Fruit fly (Drosophila melanogaster) whole organism, embryonic: ENCODE data around the gene gb.
A peak's percentile ranks its signal among the peaks of the same experiment; 100 is the strongest.

Experiments
- Atf-2 ChIP-seq: fragments of 200-800 bp; sonication (Bioruptor generic); optimal IDR thresholded peaks from 2 replicates; lab custom pipeline; 2016; ENCODE audit warnings: missing biosample characterization, missing genetic modification characterization
- CG10654 ChIP-seq: fragments of 200-800 bp; sonication (Bioruptor generic); optimal IDR thresholded peaks from 2 replicates; lab custom pipeline; 2016; ENCODE audit warnings: missing biosample characterization, missing genetic modification characterization
- CG12104 ChIP-seq: fragments of 200-800 bp; sonication (Bioruptor generic); optimal IDR thresholded peaks from 3 replicates; lab custom pipeline; 2016; ENCODE audit warnings: missing biosample characterization, missing genetic modification characterization
- CG12236 ChIP-seq: fragments of 200-800 bp; sonication (Bioruptor generic); optimal IDR thresholded peaks from 2 replicates; lab custom pipeline; 2016; ENCODE audit warnings: missing biosample characterization, missing genetic modification characterization
- CG1233 ChIP-seq: fragments of 200-800 bp; sonication (Bioruptor generic); optimal IDR thresholded peaks from 4 replicates; lab custom pipeline; 2018; ENCODE audit warnings: missing biosample characterization, mild to moderate bottlenecking, missing genetic modification characterization
- CG12744 ChIP-seq: fragments of 200-800 bp; sonication (Bioruptor generic); optimal IDR thresholded peaks from 2 replicates; lab custom pipeline; 2016; ENCODE audit warnings: missing biosample characterization, missing genetic modification characterization
- CG15601 ChIP-seq: fragments of 200-800 bp; sonication (Bioruptor generic); optimal IDR thresholded peaks from 3 replicates; lab custom pipeline; 2019; ENCODE audit warnings: missing biosample characterization, mild to moderate bottlenecking, missing genetic modification characterization, moderate library complexity
- CG16779 ChIP-seq: fragments of 200-800 bp; sonication (Bioruptor generic); IDR thresholded peaks from 2 replicates; pipeline ENCODE4 v1.3.6; 2022; ENCODE audit warnings: missing biosample characterization, missing genetic modification characterization
- CG17328 ChIP-seq: fragments of 200-800 bp; sonication (Bioruptor generic); IDR thresholded peaks from 2 replicates; pipeline ENCODE4 v1.3.6; 2022; ENCODE audit warnings: missing biosample characterization, missing genetic modification characterization
- CG30431 ChIP-seq: fragments of 200-800 bp; sonication (Bioruptor generic); optimal IDR thresholded peaks from 2 replicates; lab custom pipeline; 2017; ENCODE audit warnings: missing biosample characterization, missing genetic modification characterization
- CG32532 ChIP-seq: fragments of 200-800 bp; sonication (Bioruptor generic); IDR thresholded peaks from 2 replicates; pipeline ENCODE4 v1.3.6; 2022; ENCODE audit warnings: missing biosample characterization, missing genetic modification characterization
- CG3407 ChIP-seq: fragments of 200-800 bp; sonication (Bioruptor generic); optimal IDR thresholded peaks from 2 replicates; lab custom pipeline; 2018; ENCODE audit warnings: missing biosample characterization, mild to moderate bottlenecking, missing genetic modification characterization
- CG34422 ChIP-seq: fragments of 200-800 bp; sonication (Bioruptor generic); IDR thresholded peaks from 3 replicates; pipeline ENCODE4 v1.3.6; 2022; ENCODE audit warnings: missing biosample characterization, missing genetic modification characterization
- CG3995 ChIP-seq: fragments of 200-800 bp; sonication (Bioruptor generic); optimal IDR thresholded peaks from 3 replicates; lab custom pipeline; 2016; ENCODE audit warnings: missing biosample characterization, missing genetic modification characterization
- CG7928 ChIP-seq: fragments of 200-800 bp; sonication (Bioruptor generic); optimal IDR thresholded peaks from 2 replicates; lab custom pipeline; 2017; ENCODE audit warnings: missing biosample characterization, mild to moderate bottlenecking, missing genetic modification characterization
- CG8924 ChIP-seq: fragments of 200-800 bp; optimal IDR thresholded peaks from 3 replicates; lab custom pipeline; 2019; ENCODE audit warnings: missing biosample characterization, mild to moderate bottlenecking, missing genetic modification characterization, moderate library complexity
- Doc3 ChIP-seq: fragments of 200-800 bp; sonication (Bioruptor generic); IDR thresholded peaks from 3 replicates; pipeline ENCODE4 v1.3.6; 2022; ENCODE audit warnings: missing biosample characterization, missing genetic modification characterization; ENCODE audit not compliant: partially characterized antibody
- Dp ChIP-seq: fragments of 200-800 bp; sonication (Bioruptor generic); optimal IDR thresholded peaks from 2 replicates; lab custom pipeline; 2018; ENCODE audit warnings: missing biosample characterization, mild to moderate bottlenecking, missing genetic modification characterization, moderate library complexity
- GATAe ChIP-seq: fragments of 200-800 bp; sonication (Bioruptor generic); conservative IDR thresholded peaks from 2 replicates; pipeline ENCODE4 v1.3.6; 2022; ENCODE audit warnings: missing biosample characterization, missing genetic modification characterization
- H15 ChIP-seq: fragments of 200-800 bp; sonication (Bioruptor generic); IDR thresholded peaks from 3 replicates; pipeline ENCODE4 v1.3.6; 2022; ENCODE audit warnings: missing biosample characterization, missing genetic modification characterization
- Hr51 ChIP-seq, 2 experiments: fragments of 200-800 bp; sonication (Bioruptor generic); optimal IDR thresholded peaks; 2 replicates in 1 of 2; 3 replicates in 1 of 2; lab custom pipeline; 2016 to 2018; ENCODE audit warnings: missing biosample characterization in 2 of 2, missing genetic modification characterization in 2 of 2, mild to moderate bottlenecking in 1 of 2, moderate library complexity in 1 of 2
- Myb ChIP-seq: fragments of 200-800 bp; sonication (Bioruptor generic); optimal IDR thresholded peaks from 2 replicates; lab custom pipeline; 2016; ENCODE audit warnings: missing biosample characterization, missing genetic modification characterization
- NC2β ChIP-seq: fragments of 200-800 bp; sonication (Bioruptor generic); optimal IDR thresholded peaks from 2 replicates; lab custom pipeline; 2016; ENCODE audit warnings: missing biosample characterization, missing genetic modification characterization
- NFAT ChIP-seq: fragments of 200-800 bp; sonication (Bioruptor generic); IDR thresholded peaks from 2 replicates; pipeline ENCODE4 v1.3.6; 2022; ENCODE audit warnings: missing biosample characterization, missing genetic modification characterization
- Side ChIP-seq: fragments of 200-800 bp; sonication (Bioruptor generic); optimal IDR thresholded peaks from 2 replicates; lab custom pipeline; 2016; ENCODE audit warnings: missing biosample characterization, missing genetic modification characterization
- Spps ChIP-seq: fragments of 200-800 bp; sonication (Bioruptor generic); optimal IDR thresholded peaks from 2 replicates; lab custom pipeline; 2018; ENCODE audit warnings: missing biosample characterization, mild to moderate bottlenecking, missing genetic modification characterization
- abd-A ChIP-seq: fragments of 200-800 bp; sonication (Bioruptor generic); optimal IDR thresholded peaks from 3 replicates; lab custom pipeline; 2019; ENCODE audit warnings: missing biosample characterization, mild to moderate bottlenecking, missing genetic modification characterization, moderate library complexity
- ase ChIP-seq: fragments of 200-800 bp; sonication (Bioruptor generic); IDR thresholded peaks from 3 replicates; pipeline ENCODE4 v1.3.6; 2022; ENCODE audit warnings: missing biosample characterization, missing genetic modification characterization
- cas ChIP-seq: fragments of 200-800 bp; sonication (Bioruptor generic); IDR thresholded peaks from 2 replicates; pipeline ENCODE4 v1.3.6; 2022; ENCODE audit warnings: missing biosample characterization, missing genetic modification characterization
- dm ChIP-seq: fragments of 200-800 bp; sonication (Bioruptor generic); optimal IDR thresholded peaks from 3 replicates; lab custom pipeline; 2016; ENCODE audit warnings: missing biosample characterization, missing genetic modification characterization
- dmrt11E ChIP-seq: fragments of 200-800 bp; sonication (Bioruptor generic); optimal IDR thresholded peaks from 3 replicates; lab custom pipeline; 2018; ENCODE audit warnings: missing biosample characterization, mild to moderate bottlenecking, missing genetic modification characterization, moderate library complexity
- fd64A ChIP-seq: fragments of 200-800 bp; sonication (Bioruptor generic); optimal IDR thresholded peaks from 3 replicates; lab custom pipeline; 2018; ENCODE audit warnings: missing biosample characterization, mild to moderate bottlenecking, missing genetic modification characterization
- grau ChIP-seq: fragments of 200-800 bp; optimal IDR thresholded peaks from 3 replicates; lab custom pipeline; 2019; ENCODE audit warnings: missing biosample characterization, mild to moderate bottlenecking, missing genetic modification characterization, moderate library complexity
- hkb ChIP-seq, 2 experiments: fragments of 200-800 bp in 1 of 2; fragments of >200 bp in 1 of 2; sonication (Bioruptor generic) in 1 of 2; IDR thresholded peaks in 1 of 2; optimal IDR thresholded peaks in 1 of 2; 2 replicates each; pipeline versions ENCODE4 v1.3.6 to Lab custom; 2017 to 2022; ENCODE audit warnings: missing biosample characterization in 1 of 2, missing genetic modification characterization in 1 of 2
- hth ChIP-seq: fragments of >200 bp; optimal IDR thresholded peaks from 2 replicates; lab custom pipeline; 2017; ENCODE audit warnings: inconsistent platforms
- kay ChIP-seq: fragments of 200-800 bp; sonication (Bioruptor generic); optimal IDR thresholded peaks from 2 replicates; lab custom pipeline; 2016; ENCODE audit warnings: missing biosample characterization, missing genetic modification characterization
- lbe ChIP-seq: fragments of 200-800 bp; sonication (Bioruptor generic); optimal IDR thresholded peaks from 2 replicates; lab custom pipeline; 2016; ENCODE audit warnings: missing biosample characterization, mild to moderate bottlenecking, missing genetic modification characterization
- lov ChIP-seq, 2 experiments: fragments of 200-800 bp in 1 of 2; fragments of >200 bp in 1 of 2; sonication (Bioruptor generic) in 1 of 2; IDR thresholded peaks in 1 of 2; optimal IDR thresholded peaks in 1 of 2; 2 replicates in 1 of 2; 3 replicates in 1 of 2; pipeline versions ENCODE4 v1.3.6 to Lab custom; 2017 to 2022; ENCODE audit warnings: missing biosample characterization in 1 of 2, missing genetic modification characterization in 1 of 2
- pb ChIP-seq: fragments of 200-800 bp; sonication (Bioruptor generic); optimal IDR thresholded peaks from 3 replicates; lab custom pipeline; 2016; ENCODE audit warnings: missing biosample characterization, missing genetic modification characterization
- pfk ChIP-seq: fragments of 200-800 bp; sonication (Bioruptor generic); optimal IDR thresholded peaks from 2 replicates; lab custom pipeline; 2018; ENCODE audit warnings: missing biosample characterization, mild to moderate bottlenecking, missing genetic modification characterization, moderate library complexity
- pros ChIP-seq: fragments of 200-800 bp; sonication (Bioruptor generic); optimal IDR thresholded peaks from 3 replicates; lab custom pipeline; 2019; ENCODE audit warnings: missing biosample characterization, mild to moderate bottlenecking, missing genetic modification characterization, moderate library complexity
- pum ChIP-seq: fragments of 200-800 bp; sonication (Bioruptor generic); optimal IDR thresholded peaks from 2 replicates; lab custom pipeline; 2016; ENCODE audit warnings: missing biosample characterization, missing genetic modification characterization
- pzg ChIP-seq: fragments of 200-800 bp; sonication (Bioruptor generic); optimal IDR thresholded peaks from 3 replicates; lab custom pipeline; 2018; ENCODE audit warnings: missing biosample characterization, mild to moderate bottlenecking, missing genetic modification characterization, moderate library complexity
- rib ChIP-seq: fragments of 200-800 bp; sonication (Bioruptor generic); IDR thresholded peaks from 2 replicates; pipeline ENCODE4 v1.3.6; 2022; ENCODE audit warnings: missing biosample characterization, missing genetic modification characterization
- sens ChIP-seq: fragments of 200-800 bp; sonication (Bioruptor generic); peaks from one replicate; lab custom pipeline; 2016; ENCODE audit warnings: missing biosample characterization, missing genetic modification characterization
- toy ChIP-seq: fragments of 200-800 bp; sonication (Bioruptor generic); IDR thresholded peaks from 2 replicates; pipeline ENCODE4 v1.3.6; 2022; ENCODE audit warnings: missing biosample characterization, missing genetic modification characterization
- tx ChIP-seq: fragments of 200-800 bp; sonication (Bioruptor generic); optimal IDR thresholded peaks from 2 replicates; lab custom pipeline; 2016; ENCODE audit warnings: missing biosample characterization, missing genetic modification characterization
- unpg ChIP-seq: fragments of 200-800 bp; sonication (Bioruptor generic); optimal IDR thresholded peaks from 3 replicates; lab custom pipeline; 2018; ENCODE audit warnings: missing biosample characterization, mild to moderate bottlenecking, missing genetic modification characterization, moderate library complexity

gb gene

dm6 chr3R:27135692-27136641, 23.9 kb upstream of the gb start (continued):
- peak; percentile 83 for TF ChIP-seq CG3407 (GFP tag; lab: Kevin White, UChicago)
- peak; percentile 15 for TF ChIP-seq Myb (GFP tag; lab: Kevin White, UChicago)
- TF ChIP-seq CG7928: no peak
- no peak for TF ChIP-seq lbe (GFP tag; lab: Kevin White, UChicago)
- TF ChIP-seq kay (GFP tag; lab: Kevin White, UChicago): peak; percentile 28
- peak; percentile 88 for TF ChIP-seq CG12236 (GFP tag; lab: Kevin White, UChicago)
- no peak for TF ChIP-seq tx (GFP tag; lab: Kevin White, UChicago)
- no peak for TF ChIP-seq ase
- no peak for TF ChIP-seq toy (GFP tag; lab: Robert Waterston, UW)
- TF ChIP-seq Spps (tag; lab: Kevin White, UChicago): peak; percentile 47
- peak; percentile 68 for TF ChIP-seq CG17328 (GFP tag; lab: Robert Waterston, UW)
- peak; percentile 67 for TF ChIP-seq unpg (GFP tag; lab: Kevin White, UChicago)
- TF ChIP-seq CG3995 (GFP tag; lab: Kevin White, UChicago): no peak
- peak; percentile 85 for TF ChIP-seq dmrt11E (tag; lab: Kevin White, UChicago)
- TF ChIP-seq CG8924 (tag; lab: Kevin White, UChicago): peak; percentile 72
- peak; percentile 47 for TF ChIP-seq pum (GFP tag; lab: Kevin White, UChicago)
- TF ChIP-seq dm (GFP tag; lab: Kevin White, UChicago): peak; percentile 44
- 0 out of 3 replicates have a peak, but pooled peaks have one; percentile 32 for TF ChIP-seq CG34422 (GFP tag; lab: Robert Waterston, UW)
- TF ChIP-seq NFAT: no peak
- no peak for TF ChIP-seq CG16779 (GFP tag; lab: Robert Waterston, UW)
- TF ChIP-seq CG12744 (GFP tag; lab: Kevin White, UChicago): peak; percentile 78
- TF ChIP-seq pfk (GFP tag; lab: Kevin White, UChicago): peak; percentile 21
- peak; percentile 77 for TF ChIP-seq CG15601
- peak; percentile 68 for TF ChIP-seq Side (GFP tag; lab: Kevin White, UChicago)
- no peak for TF ChIP-seq pros
- TF ChIP-seq CG1233 (GFP tag; lab: Kevin White, UChicago): peak; percentile 88
- peak; percentile 95 for TF ChIP-seq sens (GFP tag; lab: Kevin White, UChicago)
- TF ChIP-seq Dp (GFP tag; lab: Kevin White, UChicago): no peak
- TF ChIP-seq CG12104: peak; percentile 41
- TF ChIP-seq CG30431: peak; percentile 33
- TF ChIP-seq pb (GFP tag; lab: Kevin White, UChicago): no peak
- TF ChIP-seq grau (tag; lab: Kevin White, UChicago): peak; percentile 35
- TF ChIP-seq hkb (optimal IDR thresholded peaks at IDR 0.05; lab: Kevin White, UChicago): no peak
- TF ChIP-seq hkb (GFP tag; IDR thresholded peaks at IDR 0.05; lab: Robert Waterston, UW): peak; percentile 61; the same call in 1 of the 2 replicates
- no peak for TF ChIP-seq hth (lab: Kevin White, UChicago)
- TF ChIP-seq CG10654 (GFP tag; lab: Kevin White, UChicago): peak; percentile 57
- TF ChIP-seq Hr51 (GFP tag; optimal IDR thresholded peaks at IDR 0.05; lab: Kevin White, UChicago): peak; percentile 34 to 38
- TF ChIP-seq GATAe (GFP tag; lab: Robert Waterston, UW): peak; percentile 67
- peak; percentile 77 for TF ChIP-seq fd64A (GFP tag; lab: Kevin White, UChicago)
- peak; percentile 86 for TF ChIP-seq NC2β (GFP tag; lab: Kevin White, UChicago)
- TF ChIP-seq H15 (GFP tag; lab: Robert Waterston, UW): no peak
- no peak for TF ChIP-seq rib (GFP tag; lab: Robert Waterston, UW)
- TF ChIP-seq pzg (GFP tag; lab: Kevin White, UChicago): no peak
- TF ChIP-seq Atf-2 (GFP tag; lab: Kevin White, UChicago): peak; percentile 58
- no peak for TF ChIP-seq lov (optimal IDR thresholded peaks at IDR 0.05; lab: Kevin White, UChicago)
- peak; percentile 70; the same call in 1 of the 3 replicates for TF ChIP-seq lov (GFP tag; IDR thresholded peaks at IDR 0.05; lab: Robert Waterston, UW)
- TF ChIP-seq abd-A (tag; lab: Kevin White, UChicago): no peak
- TF ChIP-seq cas (GFP tag; lab: Robert Waterston, UW): no peak
- TF ChIP-seq CG32532 (GFP tag; lab: Robert Waterston, UW): no peak
- no peak for TF ChIP-seq Doc3 (GFP tag; lab: Robert Waterston, UW)
